Worm (Caenorhabditis elegans) whole organism, young adult: ENCODE data around the gene Y54G2A.76.

Source experiments
- B0336.3 ChIP-seq: fragments of 200-800 bp; sonication (Bioruptor generic); IDR thresholded peaks from 2 replicates; pipeline ENCODE4 v1.3.6; 2022; ENCODE audit warnings: missing genetic modification characterization, missing compliant biosample characterization
- D2030.7 ChIP-seq: fragments of 200-800 bp; sonication (Bioruptor generic); IDR thresholded peaks from 2 replicates; pipeline ENCODE4 v1.3.6; 2022; ENCODE audit warnings: missing genetic modification reagents, missing genetic modification characterization, missing compliant biosample characterization
- F10E7.11 ChIP-seq: sonication (generic microtip); optimal IDR thresholded peaks from 2 replicates; lab custom pipeline; 2017; ENCODE audit warnings: mild to moderate bottlenecking, missing genetic modification characterization, moderate library complexity, missing compliant biosample characterization
- F33H1.4 ChIP-seq: fragments of 200-800 bp; sonication (Bioruptor generic); IDR thresholded peaks from 2 replicates; pipeline ENCODE4 v1.3.6; 2022; ENCODE audit warnings: missing genetic modification reagents, missing genetic modification characterization, missing compliant biosample characterization
- F52B5.7 ChIP-seq: sonication (generic microtip); optimal IDR thresholded peaks from 2 replicates; lab custom pipeline; 2016; ENCODE audit warnings: mild to moderate bottlenecking, missing genetic modification characterization, missing compliant biosample characterization
- F57A8.1 ChIP-seq: fragments of 200-800 bp; sonication (Bioruptor generic); optimal IDR thresholded peaks from 2 replicates; lab custom pipeline; 2018; ENCODE audit warnings: mild to moderate bottlenecking, missing genetic modification characterization, moderate library complexity, missing compliant biosample characterization
- T26A5.8 ChIP-seq: sonication (generic microtip); optimal IDR thresholded peaks from 2 replicates; lab custom pipeline; 2016; ENCODE audit warnings: missing genetic modification characterization, missing compliant biosample characterization
- Y53F4B.3 ChIP-seq: fragments of 200-800 bp; sonication (Bioruptor generic); IDR thresholded peaks from 2 replicates; pipeline ENCODE4 v1.3.6; 2022; ENCODE audit warnings: missing genetic modification reagents, missing genetic modification characterization, missing compliant biosample characterization
- Y67H2A.10 ChIP-seq: fragments of 200-800 bp; sonication (Bioruptor generic); conservative IDR thresholded peaks from 2 replicates; pipeline ENCODE4 v1.3.6; 2022; ENCODE audit warnings: missing genetic modification reagents, missing genetic modification characterization, missing compliant biosample characterization
- Y95B8A.8 ChIP-seq: fragments of 200-800 bp; sonication (Bioruptor generic); IDR thresholded peaks from 2 replicates; pipeline ENCODE4 v1.3.6; 2022; ENCODE audit warnings: missing genetic modification reagents, missing genetic modification characterization, missing compliant biosample characterization
- ZK185.1 ChIP-seq: sonication (generic microtip); optimal IDR thresholded peaks from 2 replicates; lab custom pipeline; 2016; ENCODE audit warnings: mild to moderate bottlenecking, missing genetic modification characterization, missing compliant biosample characterization; ENCODE audit not compliant: poor library complexity, severe bottlenecking
- atf-7 ChIP-seq: sonication (generic microtip); optimal IDR thresholded peaks from 2 replicates; lab custom pipeline; 2017; ENCODE audit warnings: mild to moderate bottlenecking, missing genetic modification characterization, missing compliant biosample characterization
- bed-1 ChIP-seq: fragments of 200-800 bp; sonication (Bioruptor generic); IDR thresholded peaks from 2 replicates; pipeline ENCODE4 v1.3.6; 2022; ENCODE audit warnings: missing genetic modification reagents, missing genetic modification characterization, missing compliant biosample characterization
- bed-2 ChIP-seq: fragments of 200-800 bp; sonication (Bioruptor generic); IDR thresholded peaks from 2 replicates; pipeline ENCODE4 v1.3.6; 2022; ENCODE audit warnings: missing genetic modification reagents, missing genetic modification characterization, missing compliant biosample characterization
- ccch-3 ChIP-seq: fragments of 200-800 bp; sonication (Bioruptor generic); optimal IDR thresholded peaks from 2 replicates; lab custom pipeline; 2018; ENCODE audit warnings: mild to moderate bottlenecking, missing genetic modification characterization, missing compliant biosample characterization
- cebp-2 ChIP-seq: fragments of 200-800 bp; sonication (Bioruptor generic); IDR thresholded peaks from 2 replicates; pipeline ENCODE4 v1.3.6; 2022; ENCODE audit warnings: missing genetic modification characterization, missing compliant biosample characterization
- ceh-100 ChIP-seq: fragments of 200-800 bp; sonication (Bioruptor generic); IDR thresholded peaks from 2 replicates; pipeline ENCODE4 v1.3.6; 2022; ENCODE audit warnings: missing genetic modification reagents, missing genetic modification characterization, missing compliant biosample characterization
- ceh-40 ChIP-seq: fragments of 200-800 bp; sonication (Bioruptor generic); IDR thresholded peaks from 2 replicates; pipeline ENCODE4 v1.3.6; 2022; ENCODE audit warnings: missing genetic modification characterization, missing compliant biosample characterization
- ceh-58 ChIP-seq: fragments of 200-800 bp; sonication (Bioruptor generic); IDR thresholded peaks from 2 replicates; pipeline ENCODE4 v1.3.6; 2022; ENCODE audit warnings: missing genetic modification characterization, missing compliant biosample characterization
- chd-7 ChIP-seq: sonication (generic microtip); optimal IDR thresholded peaks from 2 replicates; lab custom pipeline; 2016; ENCODE audit warnings: mild to moderate bottlenecking, missing genetic modification characterization, moderate library complexity, missing compliant biosample characterization
- die-1 ChIP-seq: sonication (generic microtip); optimal IDR thresholded peaks from 2 replicates; lab custom pipeline; 2016; ENCODE audit warnings: missing genotype, mild to moderate bottlenecking, missing genetic modification characterization, missing compliant biosample characterization
- dpl-1 ChIP-seq: fragments of 150-350 bp; optimal IDR thresholded peaks from 2 replicates; lab custom pipeline; 2014; ENCODE audit warnings: missing biosample characterization, missing genetic modification reagents, missing genetic modification characterization
- egl-18 ChIP-seq: fragments of 200-800 bp; sonication (Bioruptor generic); IDR thresholded peaks from 2 replicates; pipeline ENCODE4 v1.3.6; 2022; ENCODE audit warnings: missing genetic modification reagents, missing genetic modification characterization, missing compliant biosample characterization
- egl-44 ChIP-seq: fragments of 200-800 bp; sonication (Bioruptor generic); IDR thresholded peaks from 2 replicates; pipeline ENCODE4 v1.3.6; 2022; ENCODE audit warnings: missing genetic modification reagents, missing genetic modification characterization, missing compliant biosample characterization
- egrh-3 ChIP-seq: fragments of 200-800 bp; sonication (Bioruptor generic); IDR thresholded peaks from 2 replicates; pipeline ENCODE4 v1.3.6; 2022; ENCODE audit warnings: missing genetic modification reagents, missing genetic modification characterization, missing compliant biosample characterization
- ekl-4 ChIP-seq: fragments of 200-800 bp; sonication (Bioruptor generic); IDR thresholded peaks from 2 replicates; pipeline ENCODE4 v1.3.6; 2022; ENCODE audit warnings: missing genetic modification reagents, missing genetic modification characterization, missing compliant biosample characterization
- hmg-1.2 ChIP-seq: fragments of 200-800 bp; sonication (Bioruptor generic); IDR thresholded peaks from 2 replicates; pipeline ENCODE4 v1.3.6; 2022; ENCODE audit warnings: missing genetic modification reagents, missing genetic modification characterization, missing compliant biosample characterization
- lag-1 ChIP-seq: fragments of 200-800 bp; sonication (Bioruptor generic); IDR thresholded peaks from 2 replicates; pipeline ENCODE4 v1.3.6; 2022; ENCODE audit warnings: missing genetic modification reagents, missing genetic modification characterization, missing compliant biosample characterization
- let-526 ChIP-seq: fragments of 200-800 bp; sonication (Bioruptor generic); IDR thresholded peaks from 2 replicates; pipeline ENCODE4 v1.3.6; 2022; ENCODE audit warnings: missing genetic modification reagents, missing genetic modification characterization, missing compliant biosample characterization
- lin-26 ChIP-seq: fragments of 200-800 bp; sonication (Bioruptor generic); IDR thresholded peaks from 2 replicates; pipeline ENCODE4 v1.3.6; 2022; ENCODE audit warnings: missing genetic modification reagents, missing genetic modification characterization, missing compliant biosample characterization
- lin-54 ChIP-seq: fragments of 200-800 bp; sonication (Bioruptor generic); optimal IDR thresholded peaks from 2 replicates; lab custom pipeline; 2018; ENCODE audit warnings: mild to moderate bottlenecking, missing genetic modification characterization, missing compliant biosample characterization
- lsl-1 ChIP-seq: fragments of 200-800 bp; sonication (Bioruptor generic); optimal IDR thresholded peaks from 2 replicates; lab custom pipeline; 2018; ENCODE audit warnings: mild to moderate bottlenecking, missing genetic modification characterization, moderate library complexity, missing compliant biosample characterization
- madf-3 ChIP-seq: fragments of 200-800 bp; sonication (Bioruptor generic); IDR thresholded peaks from 2 replicates; pipeline ENCODE4 v1.3.6; 2022; ENCODE audit warnings: missing genetic modification reagents, missing genetic modification characterization, missing compliant biosample characterization
- mes-4 ChIP-seq: sonication (generic microtip); optimal IDR thresholded peaks from 2 replicates; lab custom pipeline; 2016; ENCODE audit warnings: missing genotype, missing genetic modification characterization, missing compliant biosample characterization
- nhr-27 ChIP-seq: fragments of 200-800 bp; sonication (Bioruptor generic); optimal IDR thresholded peaks from 2 replicates; lab custom pipeline; 2018; ENCODE audit warnings: mild to moderate bottlenecking, missing genetic modification characterization, moderate library complexity, missing compliant biosample characterization
- pbrm-1 ChIP-seq: fragments of 200-800 bp; sonication (Bioruptor generic); IDR thresholded peaks from 2 replicates; pipeline ENCODE4 v1.3.6; 2022; ENCODE audit warnings: missing genetic modification reagents, missing genetic modification characterization, missing compliant biosample characterization
- pha-4 ChIP-seq: fragments of 150-350 bp; sonication (generic microtip); optimal IDR thresholded peaks from 2 replicates; lab custom pipeline; 2014; ENCODE audit warnings: missing biosample characterization, missing genetic modification reagents, missing genetic modification characterization
- rec-8 ChIP-seq, 2 experiments: sonication (generic microtip); optimal IDR thresholded peaks; 2 replicates each; lab custom pipeline; 2016; ENCODE audit warnings: mild to moderate bottlenecking in 2 of 2, missing genetic modification characterization in 2 of 2, missing genetic modification reagents in 2 of 2, missing genotype in 2 of 2, missing biosample characterization in 1 of 2, missing compliant biosample characterization in 1 of 2, moderate library complexity in 1 of 2
- repo-1 ChIP-seq: sonication (generic microtip); optimal IDR thresholded peaks from 2 replicates; lab custom pipeline; 2017; ENCODE audit warnings: mild to moderate bottlenecking, missing genetic modification characterization, missing compliant biosample characterization
- sdz-38 ChIP-seq: sonication (generic microtip); optimal IDR thresholded peaks from 2 replicates; lab custom pipeline; 2016; ENCODE audit warnings: missing genotype, missing genetic modification characterization, missing compliant biosample characterization
- snpc-1.3 ChIP-seq: sonication (generic microtip); optimal IDR thresholded peaks from 2 replicates; lab custom pipeline; 2017; ENCODE audit warnings: missing genetic modification characterization, mild to moderate bottlenecking, missing compliant biosample characterization, antibody characterized with exemption, moderate library complexity, missing genotype, missing genetic modification reagents; ENCODE audit not compliant: insufficient read depth
- snpc-3.4 ChIP-seq: sonication (generic microtip); optimal IDR thresholded peaks from 2 replicates; lab custom pipeline; 2017; ENCODE audit warnings: missing genetic modification characterization, mild to moderate bottlenecking, missing compliant biosample characterization, antibody characterized with exemption, moderate library complexity, missing genotype, missing genetic modification reagents
- snpc-4 ChIP-seq, 5 experiments: fragments of 150-350 bp in 1 of 5; sonication (generic microtip) in 4 of 5; optimal IDR thresholded peaks; 2 replicates each; lab custom pipeline; 2014 to 2018; ENCODE audit warnings: missing genetic modification characterization in 5 of 5, missing biosample characterization in 3 of 5, antibody characterized with exemption in 2 of 5, mild to moderate bottlenecking in 2 of 5, missing compliant biosample characterization in 2 of 5, missing genotype in 2 of 5, moderate library complexity in 2 of 5, missing genetic modification reagents in 1 of 5
- somi-1 ChIP-seq: fragments of 200-800 bp; sonication (Bioruptor generic); optimal IDR thresholded peaks from 2 replicates; lab custom pipeline; 2018; ENCODE audit warnings: mild to moderate bottlenecking, missing genetic modification characterization, missing compliant biosample characterization
- tbp1 ChIP-seq: fragments of 200-800 bp; sonication (Bioruptor generic); optimal IDR thresholded peaks from 2 replicates; lab custom pipeline; 2018; ENCODE audit warnings: mild to moderate bottlenecking, missing genetic modification characterization, missing compliant biosample characterization
- unc-62 ChIP-seq: fragments of 150-350 bp; optimal IDR thresholded peaks from 2 replicates; lab custom pipeline; 2014; ENCODE audit warnings: missing biosample characterization, missing genetic modification reagents, missing genetic modification characterization
- ztf-3 ChIP-seq: fragments of 200-800 bp; sonication (Bioruptor generic); optimal IDR thresholded peaks from 2 replicates; lab custom pipeline; 2018; ENCODE audit warnings: mild to moderate bottlenecking, missing genetic modification characterization, missing compliant biosample characterization
- ztf-6 ChIP-seq: fragments of 200-800 bp; sonication (Bioruptor generic); IDR thresholded peaks from 2 replicates; pipeline ENCODE4 v1.3.6; 2022; ENCODE audit warnings: missing genetic modification reagents, missing genetic modification characterization, missing compliant biosample characterization

Y54G2A.76 gene

ce11 chrIV:2805525-2805924 lies 3.7 kb upstream of the Y54G2A.76 start, which contains the start of gene Y54G2A.45 (continued):
- TF ChIP-seq ceh-40 (GFP tag; lab: Robert Waterston, UW) (peak; percentile 30; the same call in 1 of the 2 replicates), D2030.7 (GFP tag; lab: Robert Waterston, UW) (peak; percentile 74), egl-44 (GFP tag; lab: Robert Waterston, UW) (peak; percentile 93), cebp-2 (GFP tag; lab: Robert Waterston, UW) (no peak), snpc-3.4 (tag; lab: Kevin White, UChicago) (peak; percentile 56), T26A5.8 (tag; lab: Kevin White, UChicago) (peak; percentile 48), mes-4 (tag; lab: Kevin White, UChicago) (peak; percentile 74), nhr-27 (tag; lab: Kevin White, UChicago) (no peak), lag-1 (no peak), chd-7 (tag; lab: Kevin White, UChicago) (peak; percentile 67), pha-4 (tag; lab: Kevin White, UChicago) (no peak), F52B5.7 (tag; lab: Kevin White, UChicago) (no peak), bed-1 (GFP tag; lab: Robert Waterston, UW) (no peak), B0336.3 (GFP tag; lab: Robert Waterston, UW) (peak; percentile 83), repo-1 (peak; percentile 88), ztf-3 (peak; percentile 24), let-526 (GFP tag; lab: Robert Waterston, UW) (no peak), lsl-1 (peak; percentile 59), dpl-1 (GFP tag; lab: Kevin White, UChicago) (no peak), snpc-1.3 (tag; lab: Kevin White, UChicago) (peak; percentile 81), somi-1 (GFP tag; lab: Kevin White, UChicago) (no peak), pbrm-1 (GFP tag; lab: Robert Waterston, UW) (peak; percentile 76), ccch-3 (GFP tag; lab: Kevin White, UChicago) (no peak), tbp1 (GFP tag; lab: Kevin White, UChicago) (peak; percentile 94), ekl-4 (GFP tag; lab: Robert Waterston, UW) (peak; percentile 68; the same call in 1 of the 2 replicates), sdz-38 (tag; lab: Kevin White, UChicago) (peak; percentile 43), Y53F4B.3 (GFP tag; lab: Robert Waterston, UW) (no peak), atf-7 (tag; lab: Kevin White, UChicago) (peak; percentile 85), F10E7.11 (tag; lab: Kevin White, UChicago) (no peak), lin-26 (GFP tag; lab: Robert Waterston, UW) (peak; percentile 92), unc-62 (GFP tag; lab: Kevin White, UChicago) (no peak), ZK185.1 (tag; lab: Kevin White, UChicago) (peak; percentile 83), ztf-6 (GFP tag; lab: Robert Waterston, UW) (no peak), ceh-58 (GFP tag; lab: Robert Waterston, UW) (no peak), die-1 (tag; lab: Kevin White, UChicago) (peak; percentile 81), snpc-4 (GFP tag; optimal IDR thresholded peaks at IDR 0.05; lab: Kevin White, UChicago) (peak; percentile 72), snpc-4 (tag; optimal IDR thresholded peaks at IDR 0.05; lab: Kevin White, UChicago) (peak; percentile 3 to 78 (median 70)), rec-8 (tag; optimal IDR thresholded peaks at IDR 0.05; lab: Kevin White, UChicago) (peak; percentile 62 to 84), bed-2 (GFP tag; lab: Robert Waterston, UW) (no peak), egrh-3 (GFP tag; lab: Robert Waterston, UW) (peak; percentile 28; the same call in 1 of the 2 replicates), egl-18 (GFP tag; lab: Robert Waterston, UW) (no peak), ceh-100 (GFP tag; lab: Robert Waterston, UW) (peak; percentile 53), Y67H2A.10 (no peak), hmg-1.2 (GFP tag; lab: Robert Waterston, UW) (peak; percentile 64), F57A8.1 (no peak), lin-54 (peak; percentile 72), madf-3 (GFP tag; lab: Robert Waterston, UW) (no peak), F33H1.4 (GFP tag; lab: Robert Waterston, UW) (peak; percentile 46), Y95B8A.8 (GFP tag; lab: Robert Waterston, UW) (peak; percentile 76; the same call in 1 of the 2 replicates)
